Worm (Caenorhabditis elegans) whole organism, late embryonic: ENCODE results near the gene T21C9.6.

Source experiments
- C08G9.2 ChIP-seq: sonication (generic microtip); optimal IDR thresholded peaks from 2 replicates; lab custom pipeline; 2016; ENCODE audit warnings: mild to moderate bottlenecking, missing genetic modification characterization, moderate library complexity, missing compliant biosample characterization
- C38D4.7 ChIP-seq: fragments of 200-800 bp; sonication (Bioruptor generic); optimal IDR thresholded peaks from 2 replicates; lab custom pipeline; 2018; ENCODE audit warnings: mild to moderate bottlenecking, missing genetic modification characterization, moderate library complexity, missing compliant biosample characterization
- F13H6.1 ChIP-seq: sonication (generic microtip); optimal IDR thresholded peaks from 2 replicates; lab custom pipeline; 2016; ENCODE audit warnings: missing genetic modification characterization, missing compliant biosample characterization
- Y22D7AL.16 ChIP-seq: sonication (generic microtip); optimal IDR thresholded peaks from 2 replicates; lab custom pipeline; 2016; ENCODE audit warnings: missing genetic modification characterization, missing compliant biosample characterization
- ceh-22 ChIP-seq: sonication (generic microtip); optimal IDR thresholded peaks from 2 replicates; lab custom pipeline; 2017; ENCODE audit warnings: missing biosample characterization, missing genetic modification characterization
- ceh-24 ChIP-seq: sonication (generic microtip); optimal IDR thresholded peaks from 2 replicates; lab custom pipeline; 2016; ENCODE audit warnings: mild to moderate bottlenecking, missing genetic modification characterization, missing compliant biosample characterization
- ceh-31 ChIP-seq: sonication (generic microtip); optimal IDR thresholded peaks from 2 replicates; lab custom pipeline; 2016; ENCODE audit warnings: missing genetic modification characterization, missing compliant biosample characterization
- ceh-34 ChIP-seq: sonication (generic microtip); optimal IDR thresholded peaks from 2 replicates; lab custom pipeline; 2016; ENCODE audit warnings: mild to moderate bottlenecking, missing genetic modification characterization, missing compliant biosample characterization
- ceh-48 ChIP-seq: sonication (generic microtip); optimal IDR thresholded peaks from 2 replicates; lab custom pipeline; 2016; ENCODE audit warnings: missing genetic modification characterization, inconsistent platforms, missing compliant biosample characterization
- ceh-9 ChIP-seq: sonication (generic microtip); optimal IDR thresholded peaks from 2 replicates; lab custom pipeline; 2016; ENCODE audit warnings: mild to moderate bottlenecking, missing genetic modification characterization, inconsistent platforms, missing compliant biosample characterization
- ets-4 ChIP-seq: sonication (generic microtip); optimal IDR thresholded peaks from 2 replicates; lab custom pipeline; 2016; ENCODE audit warnings: missing genetic modification characterization, missing compliant biosample characterization
- fax-1 ChIP-seq: sonication (generic microtip); optimal IDR thresholded peaks from 2 replicates; lab custom pipeline; 2016; ENCODE audit warnings: missing genotype, missing genetic modification characterization, missing compliant biosample characterization
- fkh-10 ChIP-seq: fragments of 150-350 bp; optimal IDR thresholded peaks from 2 replicates; lab custom pipeline; 2014; ENCODE audit warnings: missing biosample characterization, missing genetic modification reagents, missing genetic modification characterization
- gmeb-2 ChIP-seq: sonication (generic microtip); optimal IDR thresholded peaks from 2 replicates; lab custom pipeline; 2016; ENCODE audit warnings: missing genetic modification characterization, inconsistent platforms, missing compliant biosample characterization
- hlh-13 ChIP-seq: fragments of 200-800 bp; sonication (Bioruptor generic); optimal IDR thresholded peaks from 2 replicates; lab custom pipeline; 2018; ENCODE audit warnings: mild to moderate bottlenecking, missing genetic modification characterization, missing compliant biosample characterization
- hlh-15 ChIP-seq: sonication (generic microtip); optimal IDR thresholded peaks from 2 replicates; lab custom pipeline; 2016; ENCODE audit warnings: missing genetic modification characterization, missing compliant biosample characterization
- hlh-30 ChIP-seq: sonication (generic microtip); optimal IDR thresholded peaks from 2 replicates; lab custom pipeline; 2017; ENCODE audit warnings: antibody characterized with exemption, missing genetic modification characterization, missing compliant biosample characterization; ENCODE audit not compliant: insufficient read depth
- hlh-6 ChIP-seq: sonication (generic microtip); optimal IDR thresholded peaks from 2 replicates; lab custom pipeline; 2016; ENCODE audit warnings: missing genotype, missing genetic modification characterization, missing compliant biosample characterization
- hlh-8 ChIP-seq: sonication (generic microtip); optimal IDR thresholded peaks from 2 replicates; lab custom pipeline; 2016; ENCODE audit warnings: missing genotype, missing genetic modification characterization, missing compliant biosample characterization
- lim-6 ChIP-seq: sonication (generic microtip); optimal IDR thresholded peaks from 2 replicates; lab custom pipeline; 2016; ENCODE audit warnings: missing genetic modification characterization, missing compliant biosample characterization
- lin-11 ChIP-seq: fragments of 200-800 bp; sonication (Bioruptor generic); optimal IDR thresholded peaks from 2 replicates; lab custom pipeline; 2018; ENCODE audit warnings: mild to moderate bottlenecking, missing genetic modification characterization, missing compliant biosample characterization
- madf-2 ChIP-seq: sonication (generic microtip); optimal IDR thresholded peaks from 2 replicates; lab custom pipeline; 2017; ENCODE audit warnings: missing genetic modification characterization, missing compliant biosample characterization
- nhr-11 ChIP-seq: fragments of 150-350 bp; optimal IDR thresholded peaks from 2 replicates; lab custom pipeline; 2014; ENCODE audit warnings: missing biosample characterization, missing genetic modification characterization
- nhr-232 ChIP-seq: sonication (generic microtip); optimal IDR thresholded peaks from 2 replicates; lab custom pipeline; 2016; ENCODE audit warnings: missing genetic modification characterization, missing compliant biosample characterization
- npax-4 ChIP-seq: sonication (generic microtip); optimal IDR thresholded peaks from 2 replicates; lab custom pipeline; 2016; ENCODE audit warnings: missing genetic modification characterization, missing compliant biosample characterization
- odd-2 ChIP-seq: sonication (generic microtip); optimal IDR thresholded peaks from 2 replicates; lab custom pipeline; 2017; ENCODE audit warnings: antibody characterized with exemption, mild to moderate bottlenecking, missing genetic modification characterization, missing compliant biosample characterization
- pag-3 ChIP-seq: sonication (generic microtip); optimal IDR thresholded peaks from 2 replicates; lab custom pipeline; 2016; ENCODE audit warnings: missing compliant biosample characterization, missing genetic modification characterization, borderline replicate concordance
- pat-9 ChIP-seq: fragments of 200-800 bp; sonication (Bioruptor generic); optimal IDR thresholded peaks from 2 replicates; lab custom pipeline; 2018; ENCODE audit warnings: mild to moderate bottlenecking, missing genetic modification characterization, moderate library complexity, missing compliant biosample characterization
- pha-2 ChIP-seq: sonication (generic microtip); optimal IDR thresholded peaks from 2 replicates; lab custom pipeline; 2017; ENCODE audit warnings: mild to moderate bottlenecking, missing genetic modification characterization, missing compliant biosample characterization
- pha-4 ChIP-seq: fragments of 150-350 bp; optimal IDR thresholded peaks from 2 replicates; lab custom pipeline; 2018; ENCODE audit warnings: missing biosample characterization, missing genetic modification reagents, missing genetic modification characterization
- pros-1 ChIP-seq: fragments of 150-350 bp; optimal IDR thresholded peaks from 2 replicates; lab custom pipeline; 2014; ENCODE audit warnings: missing biosample characterization, missing genetic modification reagents, missing genetic modification characterization
- ref-2 ChIP-seq: sonication (generic microtip); optimal IDR thresholded peaks from 2 replicates; lab custom pipeline; 2016; ENCODE audit warnings: missing genetic modification characterization, missing compliant biosample characterization
- rnt-1 ChIP-seq: sonication (generic microtip); optimal IDR thresholded peaks from 2 replicates; lab custom pipeline; 2016; ENCODE audit warnings: missing genetic modification characterization, missing compliant biosample characterization
- sdc-2 ChIP-seq: sonication (generic microtip); optimal IDR thresholded peaks from 2 replicates; lab custom pipeline; 2016; ENCODE audit warnings: missing genotype, missing genetic modification characterization, missing compliant biosample characterization
- sox-2 ChIP-seq: fragments of 200-800 bp; sonication (Bioruptor generic); IDR thresholded peaks from 2 replicates; pipeline ENCODE4 v1.3.6; 2022; ENCODE audit warnings: missing genetic modification reagents, missing genetic modification characterization, missing compliant biosample characterization
- unc-3 ChIP-seq, 2 experiments: fragments of 200-800 bp in 1 of 2; sonication (Bioruptor generic) in 1 of 2; sonication (generic microtip) in 1 of 2; conservative IDR thresholded peaks in 1 of 2; optimal IDR thresholded peaks in 1 of 2; 2 replicates each; pipeline versions ENCODE4 v1.3.6 to Lab custom; 2016 to 2022; ENCODE audit warnings: missing compliant biosample characterization in 2 of 2, missing genetic modification characterization in 2 of 2, missing genetic modification reagents in 1 of 2
- unc-42 ChIP-seq: sonication (generic microtip); optimal IDR thresholded peaks from 2 replicates; lab custom pipeline; 2016; ENCODE audit warnings: missing genotype, missing genetic modification characterization, missing compliant biosample characterization
- zip-5 ChIP-seq: sonication (generic microtip); optimal IDR thresholded peaks from 2 replicates; lab custom pipeline; 2016; ENCODE audit warnings: missing genetic modification characterization, missing compliant biosample characterization

T21C9.6 gene

ce11 chrV:10564140-10564539, 17.5 kb upstream of the T21C9.6 start:
- no peak for TF ChIP-seq ceh-22 (tag; lab: Kevin White, UChicago)
- no peak for TF ChIP-seq C38D4.7 (GFP tag; lab: Kevin White, UChicago)
- TF ChIP-seq Y22D7AL.16 = no peak
- TF ChIP-seq pros-1 = no peak
- TF ChIP-seq pat-9 = no peak
- no peak for TF ChIP-seq pag-3 (tag; lab: Kevin White, UChicago)
- no peak for TF ChIP-seq ceh-34 (tag; lab: Kevin White, UChicago)

ce11 chrV:10564830-10565365, 16.8 kb upstream of the T21C9.6 start, which contains the start of gene cat-4:
TSS of gene cat-4 (plus strand) at chrV:10564880.
- TF ChIP-seq ets-4 (tag; lab: Kevin White, UChicago) (no peak), rnt-1 (tag; lab: Kevin White, UChicago) (no peak), nhr-232 (no peak), pha-4 (tag; lab: Kevin White, UChicago) (no peak), pha-2 (tag; lab: Kevin White, UChicago) (no peak)

- no peak for TF ChIP-seq nhr-232
- TF ChIP-seq pha-4 (tag; lab: Kevin White, UChicago) = no peak
- no peak for TF ChIP-seq ceh-31 (tag; lab: Kevin White, UChicago)
- TF ChIP-seq fkh-10 (GFP tag; lab: Kevin White, UChicago) = no peak
- no peak for TF ChIP-seq C08G9.2
- no peak for TF ChIP-seq ref-2 (tag; lab: Kevin White, UChicago)
- no peak for TF ChIP-seq ceh-24 (tag; lab: Kevin White, UChicago)
- TF ChIP-seq sox-2 (GFP tag; lab: Robert Waterston, UW) = no peak
- TF ChIP-seq gmeb-2 (tag; lab: Kevin White, UChicago) = no peak
- no peak for TF ChIP-seq unc-3 (GFP tag; conservative IDR thresholded peaks at IDR 0.05; lab: Robert Waterston, UW)
- TF ChIP-seq unc-3 (tag; optimal IDR thresholded peaks at IDR 0.05; lab: Kevin White, UChicago) = no peak
- TF ChIP-seq pros-1 = no peak
- TF ChIP-seq fax-1 (tag; lab: Kevin White, UChicago) = no peak
- TF ChIP-seq ets-4 (tag; lab: Kevin White, UChicago) = no peak
- TF ChIP-seq F13H6.1 (tag; lab: Kevin White, UChicago) = no peak
- TF ChIP-seq odd-2 (tag; lab: Kevin White, UChicago) = no peak
- TF ChIP-seq hlh-30 (tag; lab: Kevin White, UChicago) = no peak
- no peak for TF ChIP-seq lim-6 (tag; lab: Kevin White, UChicago)
- TF ChIP-seq ceh-48 (tag; lab: Kevin White, UChicago) = no peak
- no peak for TF ChIP-seq ceh-34 (tag; lab: Kevin White, UChicago)
- TF ChIP-seq zip-5 (tag; lab: Kevin White, UChicago) = no peak
- TF ChIP-seq, all 69 proteins: peak for 0
Measured at ce11 chrV:10568496-10568895, 13.2 kb upstream of the T21C9.6 start.

- TF ChIP-seq hlh-13 (GFP tag; lab: Kevin White, UChicago) (no peak), rnt-1 (tag; lab: Kevin White, UChicago) (no peak), ceh-9 (tag; lab: Kevin White, UChicago) (no peak), hlh-15 (no peak), pag-3 (tag; lab: Kevin White, UChicago) (no peak), sdc-2 (no peak), madf-2 (tag; lab: Kevin White, UChicago) (no peak), lim-6 (tag; lab: Kevin White, UChicago) (no peak), hlh-6 (tag; lab: Kevin White, UChicago) (no peak), npax-4 (tag; lab: Kevin White, UChicago) (no peak), lin-11 (no peak), hlh-8 (no peak), unc-42 (no peak), nhr-11 (tag; lab: Kevin White, UChicago) (no peak), F13H6.1 (tag; lab: Kevin White, UChicago) (no peak), ref-2 (tag; lab: Kevin White, UChicago) (no peak), ceh-48 (tag; lab: Kevin White, UChicago) (no peak)
Measured at ce11 chrV:10571523-10571922, 10.2 kb upstream of the T21C9.6 start.
